Worm (Caenorhabditis elegans): ENCODE results near the gene Y11D7A.5.

DNA sequence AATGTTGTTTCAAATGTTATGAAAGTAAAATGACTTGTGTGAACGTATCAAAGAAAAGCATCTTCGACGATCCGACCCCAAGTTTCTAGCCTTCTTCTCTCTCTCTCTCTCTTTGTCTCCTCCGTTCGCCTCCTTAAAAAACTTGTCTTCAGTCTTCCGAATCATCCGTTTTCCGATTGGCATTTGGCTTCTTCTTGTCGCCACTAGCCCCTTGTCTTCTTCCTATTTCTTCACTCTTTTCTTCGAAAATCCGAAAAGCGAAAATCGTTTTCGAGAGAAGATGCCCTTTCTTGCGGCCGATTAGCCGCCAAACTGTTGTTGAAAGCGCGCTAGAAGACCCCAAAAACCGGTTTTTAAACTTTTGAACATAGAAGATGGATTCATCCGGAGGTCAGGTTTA is 13.2 kb upstream of the Y11D7A.5 start:
- no peak for TF ChIP-seq him-1 (tag; optimal IDR thresholded peaks at IDR 0.05)
- TF ChIP-seq W03F9.2 (tag; optimal IDR thresholded peaks at IDR 0.05): no peak
- TF ChIP-seq dao-5 (tag; optimal IDR thresholded peaks at IDR 0.05): no peak
